Fruit fly (Drosophila melanogaster) whole organism, prepupa: ENCODE measurements around the gene pum.
A peak's percentile ranks its signal among the peaks of the same experiment; 100 is the strongest.

Source experiments
- Blimp-1 ChIP-seq: fragments of 200-800 bp; sonication (Bioruptor generic); optimal IDR thresholded peaks from 3 replicates; lab custom pipeline; 2017; ENCODE audit warnings: missing biosample characterization, missing genetic modification characterization, mild to moderate bottlenecking, moderate library complexity, missing genetic modification reagents
- CG10669 ChIP-seq: fragments of 200-800 bp; sonication (Bioruptor generic); optimal IDR thresholded peaks from 3 replicates; lab custom pipeline; 2018; ENCODE audit warnings: missing biosample characterization, mild to moderate bottlenecking, missing genetic modification characterization, moderate library complexity
- CG11294 ChIP-seq: fragments of 200-800 bp; sonication (Bioruptor generic); IDR thresholded peaks from 2 replicates; pipeline ENCODE4 v1.3.6; 2022; ENCODE audit warnings: missing biosample characterization, missing genetic modification characterization
- CG11762 ChIP-seq: fragments of 200-800 bp; sonication (Bioruptor generic); optimal IDR thresholded peaks from 3 replicates; lab custom pipeline; 2016; ENCODE audit warnings: missing biosample characterization, missing genetic modification characterization; ENCODE audit not compliant: insufficient read depth
- CG15336 ChIP-seq: fragments of 200-800 bp; sonication (Bioruptor generic); IDR thresholded peaks from 2 replicates; pipeline ENCODE4 v1.3.6; 2022; ENCODE audit warnings: missing biosample characterization, missing genetic modification characterization
- CG1621 ChIP-seq: fragments of 200-800 bp; sonication (Bioruptor generic); optimal IDR thresholded peaks from 3 replicates; lab custom pipeline; 2018; ENCODE audit warnings: missing biosample characterization, mild to moderate bottlenecking, missing genetic modification characterization
- CG16779 ChIP-seq: fragments of 200-800 bp; sonication (Bioruptor generic); optimal IDR thresholded peaks from 3 replicates; lab custom pipeline; 2017; ENCODE audit warnings: missing biosample characterization, mild to moderate bottlenecking, missing genetic modification characterization
- CG3032 ChIP-seq: fragments of 200-800 bp; optimal IDR thresholded peaks from 2 replicates; lab custom pipeline; 2019; ENCODE audit warnings: missing biosample characterization, mild to moderate bottlenecking, missing genetic modification characterization, moderate library complexity
- CG32006 ChIP-seq: fragments of 200-800 bp; sonication (Bioruptor generic); optimal IDR thresholded peaks from 3 replicates; lab custom pipeline; 2017; ENCODE audit warnings: missing biosample characterization, mild to moderate bottlenecking, missing genetic modification characterization
- CG34406 ChIP-seq: fragments of 200-800 bp; sonication (Bioruptor generic); optimal IDR thresholded peaks from 3 replicates; lab custom pipeline; 2016; ENCODE audit warnings: missing biosample characterization, missing genetic modification characterization
- CG3919 ChIP-seq: fragments of 200-800 bp; sonication (Bioruptor generic); optimal IDR thresholded peaks from 3 replicates; lab custom pipeline; 2016; ENCODE audit warnings: missing biosample characterization, missing genetic modification characterization
- CG6276 ChIP-seq: fragments of 200-800 bp; sonication (Bioruptor generic); optimal IDR thresholded peaks from 2 replicates; lab custom pipeline; 2017; ENCODE audit warnings: missing biosample characterization, mild to moderate bottlenecking, missing genetic modification characterization
- CG6792 ChIP-seq: fragments of 200-800 bp; sonication (Bioruptor generic); optimal IDR thresholded peaks from 3 replicates; lab custom pipeline; 2016; ENCODE audit warnings: missing biosample characterization, missing genetic modification characterization
- CG6808 ChIP-seq: fragments of 200-800 bp; sonication (Bioruptor generic); optimal IDR thresholded peaks from 3 replicates; lab custom pipeline; 2017; ENCODE audit warnings: missing biosample characterization, missing genetic modification characterization, mild to moderate bottlenecking, moderate library complexity, missing genetic modification reagents
- CG6854 ChIP-seq: fragments of 200-800 bp; sonication (Bioruptor generic); optimal IDR thresholded peaks from 2 replicates; lab custom pipeline; 2017; ENCODE audit warnings: missing biosample characterization, mild to moderate bottlenecking, missing genetic modification characterization
- CG7368 ChIP-seq: fragments of 200-800 bp; sonication (Bioruptor generic); optimal IDR thresholded peaks from 3 replicates; lab custom pipeline; 2016; ENCODE audit warnings: missing biosample characterization, missing genetic modification characterization
- CG8319 ChIP-seq: fragments of 200-800 bp; sonication (Bioruptor generic); optimal IDR thresholded peaks from 3 replicates; lab custom pipeline; 2016; ENCODE audit warnings: missing biosample characterization, missing genetic modification characterization
- CG8632 ChIP-seq: fragments of 200-800 bp; sonication (Bioruptor generic); optimal IDR thresholded peaks from 3 replicates; lab custom pipeline; 2016; ENCODE audit warnings: missing biosample characterization, missing genetic modification characterization
- CG9139 ChIP-seq: fragments of 200-800 bp; sonication (Bioruptor generic); optimal IDR thresholded peaks from 3 replicates; lab custom pipeline; 2017; ENCODE audit warnings: missing biosample characterization, mild to moderate bottlenecking, missing genetic modification characterization
- Eip75B ChIP-seq: fragments of 200-800 bp; sonication (Bioruptor generic); optimal IDR thresholded peaks from 3 replicates; lab custom pipeline; 2016; ENCODE audit warnings: missing biosample characterization, missing genetic modification characterization
- Eip78C ChIP-seq: fragments of 200-800 bp; sonication (Bioruptor generic); peaks from one replicate; lab custom pipeline; 2016; ENCODE audit warnings: missing biosample characterization, missing genetic modification characterization
- Eip93F ChIP-seq: fragments of 200-800 bp; sonication (Bioruptor generic); optimal IDR thresholded peaks from 2 replicates; lab custom pipeline; 2016; ENCODE audit warnings: missing biosample characterization, mild to moderate bottlenecking, missing genetic modification characterization
- Ets21C ChIP-seq: fragments of 200-800 bp; sonication (Bioruptor generic); optimal IDR thresholded peaks from 3 replicates; lab custom pipeline; 2016; ENCODE audit warnings: missing biosample characterization, missing genetic modification characterization
- Ets96B ChIP-seq: fragments of 200-800 bp; optimal IDR thresholded peaks from 2 replicates; lab custom pipeline; 2019; ENCODE audit warnings: missing biosample characterization, mild to moderate bottlenecking, missing genetic modification characterization, moderate library complexity
- Hr38 ChIP-seq: sonication (Bioruptor generic); optimal IDR thresholded peaks from 2 replicates; lab custom pipeline; 2016; ENCODE audit warnings: missing biosample characterization, missing genetic modification characterization
- Hr39 ChIP-seq: fragments of 200-800 bp; sonication (Bioruptor generic); optimal IDR thresholded peaks from 2 replicates; lab custom pipeline; 2016; ENCODE audit warnings: missing biosample characterization, missing genetic modification characterization
- Lpt ChIP-seq: fragments of 200-800 bp; sonication (Bioruptor generic); optimal IDR thresholded peaks from 3 replicates; lab custom pipeline; 2016; ENCODE audit warnings: missing biosample characterization, missing genetic modification characterization
- Met ChIP-seq: fragments of 200-800 bp; sonication (Bioruptor generic); optimal IDR thresholded peaks from 3 replicates; lab custom pipeline; 2016; ENCODE audit warnings: missing biosample characterization, missing genetic modification characterization
- OdsH ChIP-seq: fragments of 200-800 bp; sonication (Bioruptor generic); optimal IDR thresholded peaks from 3 replicates; lab custom pipeline; 2016; ENCODE audit warnings: missing biosample characterization, missing genetic modification characterization
- Smox ChIP-seq: fragments of 200-800 bp; sonication (Bioruptor generic); optimal IDR thresholded peaks from 3 replicates; lab custom pipeline; 2016; ENCODE audit warnings: missing biosample characterization, missing genetic modification characterization
- Sox102F ChIP-seq: fragments of 200-800 bp; sonication (Bioruptor generic); optimal IDR thresholded peaks from 2 replicates; lab custom pipeline; 2016; ENCODE audit warnings: missing biosample characterization, mild to moderate bottlenecking, missing genetic modification characterization
- Sox14 ChIP-seq: fragments of 200-800 bp; sonication (Bioruptor generic); optimal IDR thresholded peaks from 3 replicates; lab custom pipeline; 2016; ENCODE audit warnings: missing biosample characterization, missing genetic modification characterization
- achi ChIP-seq: fragments of 200-800 bp; sonication (Bioruptor generic); optimal IDR thresholded peaks from 3 replicates; lab custom pipeline; 2016; ENCODE audit warnings: missing biosample characterization, missing genetic modification characterization
- cyc ChIP-seq: fragments of 200-800 bp; sonication (Bioruptor generic); optimal IDR thresholded peaks from 3 replicates; lab custom pipeline; 2016; ENCODE audit warnings: missing biosample characterization, missing genetic modification characterization
- dac ChIP-seq: fragments of 200-800 bp; sonication (Bioruptor generic); optimal IDR thresholded peaks from 2 replicates; lab custom pipeline; 2017; ENCODE audit warnings: missing biosample characterization, mild to moderate bottlenecking, missing genetic modification characterization
- dsx ChIP-seq: fragments of 200-800 bp; optimal IDR thresholded peaks from 3 replicates; lab custom pipeline; 2019; ENCODE audit warnings: missing biosample characterization, mild to moderate bottlenecking, missing genetic modification characterization, moderate library complexity; ENCODE audit not compliant: poor library complexity, severe bottlenecking
- eg ChIP-seq: fragments of 200-800 bp; sonication (Bioruptor generic); IDR thresholded peaks from 3 replicates; pipeline ENCODE4 v1.3.6; 2022; ENCODE audit warnings: missing biosample characterization, missing genetic modification characterization
- esn ChIP-seq: fragments of 200-800 bp; sonication (Bioruptor generic); optimal IDR thresholded peaks from 2 replicates; lab custom pipeline; 2016; ENCODE audit warnings: missing biosample characterization, mild to moderate bottlenecking, missing genetic modification characterization, moderate library complexity
- fd85E ChIP-seq: fragments of 200-800 bp; sonication (Bioruptor generic); optimal IDR thresholded peaks from 3 replicates; lab custom pipeline; 2016; ENCODE audit warnings: missing biosample characterization, missing genetic modification characterization
- lz ChIP-seq: fragments of 200-800 bp; sonication (Bioruptor generic); optimal IDR thresholded peaks from 3 replicates; lab custom pipeline; 2016; ENCODE audit warnings: missing biosample characterization, missing genetic modification characterization
- net ChIP-seq: fragments of 200-800 bp; sonication (Bioruptor generic); optimal IDR thresholded peaks from 3 replicates; lab custom pipeline; 2016; ENCODE audit warnings: missing biosample characterization, missing genetic modification characterization
- pdm3 ChIP-seq: fragments of 200-800 bp; sonication (Bioruptor generic); optimal IDR thresholded peaks from 3 replicates; lab custom pipeline; 2016; ENCODE audit warnings: missing biosample characterization, missing genetic modification characterization
- spab ChIP-seq: fragments of 200-800 bp; sonication (Bioruptor generic); optimal IDR thresholded peaks from 2 replicates; lab custom pipeline; 2017; ENCODE audit warnings: missing biosample characterization, mild to moderate bottlenecking, missing genetic modification characterization, missing genetic modification reagents
- svp ChIP-seq: fragments of 200-800 bp; sonication (Bioruptor generic); peaks from one replicate; lab custom pipeline; 2016; ENCODE audit warnings: missing biosample characterization, missing genetic modification characterization
- topi ChIP-seq: fragments of 200-800 bp; sonication (Bioruptor generic); optimal IDR thresholded peaks from 3 replicates; lab custom pipeline; 2016; ENCODE audit warnings: missing biosample characterization, missing genetic modification characterization
- vri ChIP-seq: fragments of 200-800 bp; sonication (Bioruptor generic); optimal IDR thresholded peaks from 3 replicates; lab custom pipeline; 2016; ENCODE audit warnings: missing biosample characterization, mild to moderate bottlenecking, missing genetic modification characterization

pum gene

dm6 chr3R:9250868-9251267, 13.4 kb upstream of the pum start (continued):
- TF ChIP-seq vri (GFP tag; lab: Kevin White, UChicago) = no peak
- TF ChIP-seq CG32006 = peak; percentile 92
- TF ChIP-seq Eip75B (GFP tag; lab: Kevin White, UChicago) = peak; percentile 89
- no peak for TF ChIP-seq spab
- TF ChIP-seq CG11762 (GFP tag; lab: Kevin White, UChicago) = peak; percentile 71
- TF ChIP-seq Met = peak; percentile 95
- TF ChIP-seq CG11294 (GFP tag; lab: Robert Waterston, UW) = peak; percentile 76
- no peak for TF ChIP-seq Hr38 (GFP tag; lab: Kevin White, UChicago)
- peak; percentile 71 for TF ChIP-seq CG10669 (GFP tag; lab: Kevin White, UChicago)
- TF ChIP-seq CG8632 (GFP tag; lab: Kevin White, UChicago) = peak; percentile 79
- peak; percentile 88 for TF ChIP-seq achi (GFP tag; lab: Kevin White, UChicago)

DNA sequence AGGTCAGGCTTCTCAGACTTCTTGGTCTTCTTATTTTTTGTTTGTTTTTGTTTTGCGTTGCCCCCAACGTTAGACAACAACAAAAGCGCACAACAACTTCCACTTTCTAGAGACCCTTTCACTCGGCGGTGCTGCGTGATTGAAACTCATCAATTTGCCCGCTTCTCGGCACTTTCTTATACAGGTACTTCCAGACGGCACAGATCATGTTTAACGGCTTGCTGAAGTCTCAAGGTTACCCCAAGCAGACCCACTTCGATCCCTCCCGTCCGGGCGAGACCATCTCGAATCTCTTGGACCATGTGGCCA, 12.2 kb upstream of the pum start:
- TF ChIP-seq Blimp-1 (GFP tag; lab: Kevin White, UChicago) (peak; percentile 85), cyc (GFP tag; lab: Kevin White, UChicago) (no peak), Eip78C (GFP tag; lab: Kevin White, UChicago) (peak; percentile 35), CG34406 (GFP tag; lab: Kevin White, UChicago) (no peak)

dm6 chr3R:9249025-9249735, 11.7 kb upstream of the pum start:
- TF ChIP-seq CG15336 (GFP tag; lab: Robert Waterston, UW) (0 out of 2 replicates have a peak, but pooled peaks have one; percentile 7), OdsH (GFP tag; lab: Kevin White, UChicago) (peak; percentile 27), CG34406 (GFP tag; lab: Kevin White, UChicago) (peak; percentile 4), CG16779 (tag; lab: Kevin White, UChicago) (no peak), CG3032 (tag; lab: Kevin White, UChicago) (peak; percentile 38), CG10669 (GFP tag; lab: Kevin White, UChicago) (no peak), eg (GFP tag; lab: Robert Waterston, UW) (no peak), Ets21C (GFP tag; lab: Kevin White, UChicago) (peak; percentile 17), CG8319 (GFP tag; lab: Kevin White, UChicago) (no peak), pdm3 (GFP tag; lab: Kevin White, UChicago) (peak; percentile 41), CG3919 (peak; percentile 37), Eip75B (GFP tag; lab: Kevin White, UChicago) (peak; percentile 20), Ets96B (tag; lab: Kevin White, UChicago) (peak; percentile 5), Hr39 (peak; percentile 32), Eip93F (GFP tag; lab: Kevin White, UChicago) (peak; percentile 36), topi (peak; percentile 49), net (GFP tag; lab: Kevin White, UChicago) (peak; percentile 15), Eip78C (GFP tag; lab: Kevin White, UChicago) (peak; percentile 77), esn (GFP tag; lab: Kevin White, UChicago) (peak; percentile 62), lz (GFP tag; lab: Kevin White, UChicago) (peak; percentile 26), CG1621 (tag; lab: Kevin White, UChicago) (no peak), Sox14 (peak; percentile 19), CG6808 (GFP tag; lab: Kevin White, UChicago) (peak; percentile 46), svp (peak; percentile 72), CG6854 (GFP tag; lab: Kevin White, UChicago) (peak; percentile 14), CG32006 (peak; percentile 63), Met (peak; percentile 72), dac (no peak), CG11762 (GFP tag; lab: Kevin White, UChicago) (no peak), CG6792 (GFP tag; lab: Kevin White, UChicago) (no peak), fd85E (GFP tag; lab: Kevin White, UChicago) (no peak), spab (peak; percentile 21), dsx (GFP tag; lab: Kevin White, UChicago) (peak; percentile 13), CG6276 (GFP tag; lab: Kevin White, UChicago) (no peak), cyc (GFP tag; lab: Kevin White, UChicago) (peak; percentile 30), Smox (GFP tag; lab: Kevin White, UChicago) (peak; percentile 55), CG9139 (GFP tag; lab: Kevin White, UChicago) (no peak), Sox102F (GFP tag; lab: Kevin White, UChicago) (peak; percentile 56), CG7368 (GFP tag; lab: Kevin White, UChicago) (no peak), Lpt (peak; percentile 35)
